Fruit fly (Drosophila melanogaster) whole organism, pupa: ENCODE measurements around the gene CG2617.

Source experiments
- CG10348 ChIP-seq: fragments of 200-800 bp; sonication (Bioruptor generic); IDR thresholded peaks from 2 replicates; pipeline ENCODE4 v1.3.6; 2022; ENCODE audit warnings: missing biosample characterization, missing genetic modification characterization
- CG12605 ChIP-seq: fragments of 200-800 bp; sonication (Bioruptor generic); IDR thresholded peaks from 2 replicates; pipeline ENCODE4 v1.3.6; 2022; ENCODE audit warnings: missing biosample characterization, missing genetic modification characterization
- CG13204 ChIP-seq: fragments of 200-800 bp; sonication (Bioruptor generic); optimal IDR thresholded peaks from 2 replicates; lab custom pipeline; 2018; ENCODE audit warnings: missing biosample characterization, mild to moderate bottlenecking, missing genetic modification characterization, moderate library complexity
- CG14655 ChIP-seq: fragments of 200-800 bp; sonication (Bioruptor generic); optimal IDR thresholded peaks from 3 replicates; lab custom pipeline; 2017; ENCODE audit warnings: mild to moderate bottlenecking, missing biosample characterization, missing genetic modification reagents, missing genetic modification characterization
- CG15710 ChIP-seq: fragments of 200-800 bp; sonication (Bioruptor generic); optimal IDR thresholded peaks from 2 replicates; lab custom pipeline; 2018; ENCODE audit warnings: missing biosample characterization, mild to moderate bottlenecking, missing genetic modification characterization, moderate library complexity
- CG17806 ChIP-seq: fragments of 200-800 bp; sonication (Bioruptor generic); optimal IDR thresholded peaks from 2 replicates; lab custom pipeline; 2018; ENCODE audit warnings: missing biosample characterization, mild to moderate bottlenecking, missing genetic modification characterization, moderate library complexity
- CG32121 ChIP-seq: fragments of 200-800 bp; sonication (Bioruptor generic); IDR thresholded peaks from 2 replicates; pipeline ENCODE4 v1.3.6; 2022; ENCODE audit warnings: missing biosample characterization, missing genetic modification characterization
- CG34367 ChIP-seq: fragments of 200-800 bp; sonication (Bioruptor generic); optimal IDR thresholded peaks from 2 replicates; lab custom pipeline; 2018; ENCODE audit warnings: missing biosample characterization, mild to moderate bottlenecking, missing genetic modification characterization
- CG4496 ChIP-seq: fragments of 200-800 bp; sonication (Bioruptor generic); IDR thresholded peaks from 3 replicates; pipeline ENCODE4 v1.3.6; 2022; ENCODE audit warnings: missing biosample characterization, missing genetic modification characterization
- CG8159 ChIP-seq: fragments of 200-800 bp; sonication (Bioruptor generic); optimal IDR thresholded peaks from 3 replicates; lab custom pipeline; 2018; ENCODE audit warnings: missing biosample characterization, mild to moderate bottlenecking, missing genetic modification characterization, moderate library complexity
- CG8301 ChIP-seq: fragments of 200-800 bp; sonication (Bioruptor generic); optimal IDR thresholded peaks from 2 replicates; lab custom pipeline; 2018; ENCODE audit warnings: missing biosample characterization, mild to moderate bottlenecking, missing genetic modification characterization
- CG9948 ChIP-seq: fragments of 200-800 bp; sonication (Bioruptor generic); optimal IDR thresholded peaks from 2 replicates; lab custom pipeline; 2018; ENCODE audit warnings: missing biosample characterization, mild to moderate bottlenecking, missing genetic modification characterization, moderate library complexity
- D1 ChIP-seq: fragments of 200-800 bp; sonication (Bioruptor generic); optimal IDR thresholded peaks from 2 replicates; lab custom pipeline; 2018; ENCODE audit warnings: missing biosample characterization, mild to moderate bottlenecking, missing genetic modification characterization, moderate library complexity
- EcR ChIP-seq: fragments of 200-800 bp; sonication (Bioruptor generic); optimal IDR thresholded peaks from 3 replicates; lab custom pipeline; 2019; ENCODE audit warnings: missing biosample characterization, missing genetic modification characterization, mild to moderate bottlenecking, moderate library complexity, missing genetic modification reagents
- Ets98B ChIP-seq: fragments of 200-800 bp; sonication (Bioruptor generic); IDR thresholded peaks from 2 replicates; pipeline ENCODE4 v1.3.6; 2022; ENCODE audit warnings: missing biosample characterization, missing genetic modification characterization
- Pif1A ChIP-seq: fragments of 200-800 bp; sonication (Bioruptor generic); optimal IDR thresholded peaks from 3 replicates; lab custom pipeline; 2016; ENCODE audit warnings: missing biosample characterization, missing genetic modification characterization
- Pif1B ChIP-seq: fragments of 200-800 bp; sonication (Bioruptor generic); optimal IDR thresholded peaks from 3 replicates; lab custom pipeline; 2016; ENCODE audit warnings: missing biosample characterization, missing genetic modification characterization
- Snoo ChIP-seq: fragments of 200-800 bp; sonication (Bioruptor generic); optimal IDR thresholded peaks from 3 replicates; lab custom pipeline; 2017; ENCODE audit warnings: missing biosample characterization, mild to moderate bottlenecking, missing genetic modification characterization, inconsistent platforms
- fd96Ca ChIP-seq: fragments of 200-800 bp; sonication (Bioruptor generic); IDR thresholded peaks from 3 replicates; pipeline ENCODE4 v1.3.6; 2022; ENCODE audit warnings: missing biosample characterization, missing genetic modification characterization
- gl ChIP-seq: fragments of 200-800 bp; sonication (Bioruptor generic); optimal IDR thresholded peaks from 2 replicates; lab custom pipeline; 2018; ENCODE audit warnings: missing biosample characterization, mild to moderate bottlenecking, missing genetic modification characterization
- rn ChIP-seq: fragments of 200-800 bp; sonication (Bioruptor generic); IDR thresholded peaks from 2 replicates; pipeline ENCODE4 v1.3.6; 2022; ENCODE audit warnings: missing biosample characterization, missing genetic modification characterization

CG2617 gene

dm6 chr2L:20647240-20647908 is 34.8 kb upstream of the CG2617 start:
- TF ChIP-seq CG12605 (GFP tag; lab: Robert Waterston, UW), result no peak
- TF ChIP-seq Ets98B (GFP tag; lab: Robert Waterston, UW), result no peak
- TF ChIP-seq Pif1A (GFP tag; lab: Kevin White, UChicago), result no peak
- no peak for TF ChIP-seq CG32121
- no peak for TF ChIP-seq gl (tag; lab: Kevin White, UChicago)
- TF ChIP-seq CG15710, result no peak
- TF ChIP-seq fd96Ca (GFP tag; lab: Robert Waterston, UW), result no peak
- no peak for TF ChIP-seq CG9948 (tag; lab: Kevin White, UChicago)
- no peak for TF ChIP-seq EcR
- no peak for TF ChIP-seq CG10348 (GFP tag; lab: Robert Waterston, UW)
- no peak for TF ChIP-seq D1 (tag; lab: Kevin White, UChicago)
- no peak for TF ChIP-seq CG14655 (GFP tag; lab: Kevin White, UChicago)
- TF ChIP-seq Pif1B (GFP tag; lab: Kevin White, UChicago), result no peak
- TF ChIP-seq CG4496 (GFP tag; lab: Robert Waterston, UW), result no peak
- TF ChIP-seq CG8159, result no peak
- no peak for TF ChIP-seq CG17806
- TF ChIP-seq rn, result no peak
- TF ChIP-seq CG13204 (GFP tag; lab: Kevin White, UChicago), result no peak
- TF ChIP-seq CG8301 (tag; lab: Kevin White, UChicago), result no peak

dm6 chr2L:20648612-20649011 is 33.6 kb upstream of the CG2617 start, which contains the start of gene CG18810:
TSS of gene CG18810 (plus strand) at chr2L:20648912.
- TF ChIP-seq rn, result no peak
- no peak for TF ChIP-seq CG32121
- no peak for TF ChIP-seq CG9948 (tag; lab: Kevin White, UChicago)
- TF ChIP-seq Snoo (tag; lab: Kevin White, UChicago), result no peak
- no peak for TF ChIP-seq CG8159
- no peak for TF ChIP-seq Pif1B (GFP tag; lab: Kevin White, UChicago)
- TF ChIP-seq D1 (tag; lab: Kevin White, UChicago), result no peak
- TF ChIP-seq fd96Ca (GFP tag; lab: Robert Waterston, UW), result no peak
- TF ChIP-seq gl (tag; lab: Kevin White, UChicago), result no peak
- TF ChIP-seq CG4496 (GFP tag; lab: Robert Waterston, UW), result no peak
- no peak for TF ChIP-seq CG10348 (GFP tag; lab: Robert Waterston, UW)
- TF ChIP-seq CG13204 (GFP tag; lab: Kevin White, UChicago), result no peak
- no peak for TF ChIP-seq Pif1A (GFP tag; lab: Kevin White, UChicago)
- TF ChIP-seq Ets98B (GFP tag; lab: Robert Waterston, UW), result no peak
- TF ChIP-seq CG15710, result no peak
- TF ChIP-seq CG12605 (GFP tag; lab: Robert Waterston, UW), result no peak
- no peak for TF ChIP-seq CG34367 (tag; lab: Kevin White, UChicago)
- TF ChIP-seq EcR, result no peak
- no peak for TF ChIP-seq CG8301 (tag; lab: Kevin White, UChicago)
- TF ChIP-seq, all 21 proteins: peak for 0

dm6 chr2L:20649891-20650290 is 32.3 kb upstream of the CG2617 start, which contains the start of gene CG2611:
TSS of gene CG2611 (plus strand) at chr2L:20650189.
- no peak for TF ChIP-seq gl (tag; lab: Kevin White, UChicago)
- TF ChIP-seq CG4496 (GFP tag; lab: Robert Waterston, UW), result no peak
- TF ChIP-seq CG17806, result peak; percentile 39
- TF ChIP-seq fd96Ca (GFP tag; lab: Robert Waterston, UW), result no peak
- TF ChIP-seq Snoo (tag; lab: Kevin White, UChicago), result peak; percentile 45
- TF ChIP-seq CG34367 (tag; lab: Kevin White, UChicago), result no peak
- 0 out of 2 replicates have a peak, but pooled peaks have one; percentile 11 for TF ChIP-seq CG12605 (GFP tag; lab: Robert Waterston, UW)
- peak; percentile 41 for TF ChIP-seq CG15710
- no peak for TF ChIP-seq CG14655 (GFP tag; lab: Kevin White, UChicago)
- TF ChIP-seq CG10348 (GFP tag; lab: Robert Waterston, UW), result no peak
- no peak for TF ChIP-seq rn
- TF ChIP-seq CG13204 (GFP tag; lab: Kevin White, UChicago), result no peak
- peak; percentile 28; the same call in 1 of the 2 replicates for TF ChIP-seq Ets98B (GFP tag; lab: Robert Waterston, UW)
- no peak for TF ChIP-seq EcR
- no peak for TF ChIP-seq D1 (tag; lab: Kevin White, UChicago)
- TF ChIP-seq Pif1B (GFP tag; lab: Kevin White, UChicago), result no peak
- no peak; the same call in 1 of the 2 replicates for TF ChIP-seq CG32121
- TF ChIP-seq CG8301 (tag; lab: Kevin White, UChicago), result no peak
- TF ChIP-seq CG9948 (tag; lab: Kevin White, UChicago), result no peak
- no peak for TF ChIP-seq Pif1A (GFP tag; lab: Kevin White, UChicago)
- TF ChIP-seq CG8159, result no peak

dm6 chr2L:20656110-20656509 is 26.1 kb upstream of the CG2617 start, which contains the start of the genes brun and CG2614:
TSS of gene brun (minus strand) at chr2L:20656178.
TSS of gene CG2614 (plus strand) at chr2L:20656426.
- TF ChIP-seq Snoo (tag; lab: Kevin White, UChicago), result no peak
- peak; percentile 79 for TF ChIP-seq EcR
- TF ChIP-seq CG8301 (tag; lab: Kevin White, UChicago), result no peak
- peak; percentile 45 for TF ChIP-seq Ets98B (GFP tag; lab: Robert Waterston, UW)
- no peak for TF ChIP-seq Pif1B (GFP tag; lab: Kevin White, UChicago)
- no peak for TF ChIP-seq CG10348 (GFP tag; lab: Robert Waterston, UW)
- TF ChIP-seq CG32121, result peak; percentile 60
- TF ChIP-seq CG17806, result peak; percentile 22
- no peak for TF ChIP-seq CG12605 (GFP tag; lab: Robert Waterston, UW)
- TF ChIP-seq fd96Ca (GFP tag; lab: Robert Waterston, UW), result peak; percentile 8; the same call in 1 of the 3 replicates
- peak; percentile 37 for TF ChIP-seq CG15710
- TF ChIP-seq gl (tag; lab: Kevin White, UChicago), result no peak

dm6 chr2L:20661071-20661470 is 21.1 kb upstream of the CG2617 start:
- TF ChIP-seq rn (no peak), CG4496 (GFP tag; lab: Robert Waterston, UW) (peak; percentile 36; the same call in 1 of the 3 replicates), Ets98B (GFP tag; lab: Robert Waterston, UW) (peak; percentile 28; the same call in 1 of the 2 replicates)
